ENCODE assay signal across 3 worm cellular contexts in genomic region chrV:11946818-11947217, ce11.
A peak's percentile ranks its signal among the peaks of the same experiment; 100 is the strongest.
TF ChIP-seq lines count a peak whose summit lies in the region.

No protein-coding gene starts in this region.

TF ChIP-seq in whole organism, L1 larva, 84 proteins besides CTCF, POLR2A, EP300 and RAD21:
- no peak for TF ChIP-seq mab-9 (GFP tag; IDR thresholded peaks at IDR 0.05; lab: Robert Waterston, UW)
- no peak for TF ChIP-seq pqm-1 (tag; optimal IDR thresholded peaks at IDR 0.05; lab: Kevin White, UChicago)
- TF ChIP-seq ceh-8 (GFP tag; optimal IDR thresholded peaks at IDR 0.05; lab: Kevin White, UChicago), result peak; percentile 12
TF ChIP-seq in whole organism, L1 larva: peak in this region for 1.

TF ChIP-seq in whole organism, late embryonic, 69 proteins besides CTCF, POLR2A, EP300 and RAD21:
- peak; percentile 53 for TF ChIP-seq unc-42 (tag; optimal IDR thresholded peaks at IDR 0.05; lab: Kevin White, UChicago)
- no peak for TF ChIP-seq ceh-18 (tag; optimal IDR thresholded peaks at IDR 0.05; lab: Kevin White, UChicago)

TF ChIP-seq in whole organism, mixed stage, embryonic, 35 proteins besides CTCF, POLR2A, EP300 and RAD21:
- no peak for TF ChIP-seq nhr-12 (tag; optimal IDR thresholded peaks at IDR 0.05; lab: Kevin White, UChicago)
- no peak for TF ChIP-seq unc-62 (GFP tag; optimal IDR thresholded peaks at IDR 0.05; lab: Kevin White, UChicago)
- TF ChIP-seq lsy-2 (tag; optimal IDR thresholded peaks at IDR 0.05; lab: Kevin White, UChicago), result no peak
- TF ChIP-seq bed-3 (GFP tag; optimal IDR thresholded peaks at IDR 0.05; lab: Kevin White, UChicago), result no peak
- no peak for TF ChIP-seq snpc-4 (tag; optimal IDR thresholded peaks at IDR 0.05; lab: Kevin White, UChicago)
- TF ChIP-seq sptf-1 (tag; optimal IDR thresholded peaks at IDR 0.05; lab: Kevin White, UChicago), result no peak
- TF ChIP-seq cnd-1 (tag; optimal IDR thresholded peaks at IDR 0.05; lab: Kevin White, UChicago), result peak; percentile 28
- peak; percentile 95 for TF ChIP-seq ces-1 (GFP tag; optimal IDR thresholded peaks at IDR 0.05; lab: Kevin White, UChicago)
- no peak for TF ChIP-seq unc-120 (tag; optimal IDR thresholded peaks at IDR 0.05; lab: Kevin White, UChicago; ENCODE audit: poor library complexity, severe bottlenecking)
